Fruit fly (Drosophila melanogaster): Measurements from ENCODE around the gene Rpn2.

Rpn2 gene

DNA sequence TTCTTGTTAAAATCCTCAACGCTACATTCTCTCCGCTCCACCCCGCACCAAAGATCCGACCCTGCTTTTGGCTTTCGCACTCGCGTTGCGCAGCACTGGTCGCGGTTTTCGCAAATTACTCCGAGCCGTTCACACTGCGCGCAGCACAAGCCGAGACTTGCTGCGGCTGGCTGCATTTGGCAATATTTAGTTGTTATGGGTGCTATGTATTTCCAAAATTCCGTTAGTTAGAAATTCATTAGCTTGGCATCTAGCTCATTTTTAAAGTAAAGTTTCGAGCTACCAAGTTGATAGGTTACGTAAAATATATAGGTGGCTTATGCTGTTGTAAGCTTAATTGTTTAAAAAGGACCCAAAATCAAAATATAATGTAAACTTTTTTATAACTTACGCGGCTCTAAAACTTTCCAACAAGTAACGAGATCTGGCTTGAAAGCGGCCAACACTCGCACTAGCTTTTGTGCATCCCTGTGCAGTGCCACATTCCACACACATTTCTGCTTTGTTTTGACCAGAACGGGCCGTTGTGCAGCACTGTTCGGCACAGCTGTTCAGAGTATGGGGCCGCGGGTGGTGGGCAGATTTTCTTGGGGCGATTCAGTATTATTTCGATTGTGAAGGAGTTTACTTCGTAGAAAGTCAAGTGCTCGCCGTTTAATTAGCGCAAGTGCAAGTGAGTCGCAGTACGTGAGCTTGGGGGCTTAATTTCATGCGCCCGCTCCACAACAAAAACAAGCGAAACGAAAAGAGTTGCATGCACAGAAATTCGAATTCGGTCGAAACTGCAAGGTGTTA lies 30.3 kb upstream of the Rpn2 start, which contains the start of the genes yem and Ctl2 (continued):
- no peak for TF ChIP-seq fd85E (GFP tag; optimal IDR thresholded peaks at IDR 0.05)
- TF ChIP-seq CG7368 (GFP tag; optimal IDR thresholded peaks at IDR 0.05), result peak; percentile 39
- peak; percentile 25 for TF ChIP-seq Ets96B (tag; optimal IDR thresholded peaks at IDR 0.05)
- peak; percentile 56 for TF ChIP-seq CG3032 (tag; optimal IDR thresholded peaks at IDR 0.05)
- TF ChIP-seq CG32006 (GFP tag; optimal IDR thresholded peaks at IDR 0.05), result peak; percentile 77
- no peak for TF ChIP-seq fkh (GFP tag; optimal IDR thresholded peaks at IDR 0.05)
- peak; percentile 29 for TF ChIP-seq Eip93F (GFP tag; optimal IDR thresholded peaks at IDR 0.05)
- peak; percentile 62 for TF ChIP-seq CG3919 (GFP tag; optimal IDR thresholded peaks at IDR 0.05)
- TF ChIP-seq eg (GFP tag; IDR thresholded peaks at IDR 0.05), result peak; percentile 39; the same call in 2 of the 3 replicates
- TF ChIP-seq cyc (GFP tag; optimal IDR thresholded peaks at IDR 0.05), result peak; percentile 74
- peak in 1 of 2 experiments; percentile 9 for TF ChIP-seq ss (GFP tag; optimal IDR thresholded peaks at IDR 0.05)
- TF ChIP-seq Met (GFP tag; optimal IDR thresholded peaks at IDR 0.05), result no peak
- no peak for TF ChIP-seq Sox102F (GFP tag; optimal IDR thresholded peaks at IDR 0.05)
- peak; percentile 93 for TF ChIP-seq Sox14 (GFP tag; optimal IDR thresholded peaks at IDR 0.05)
- TF ChIP-seq Blimp-1 (GFP tag; optimal IDR thresholded peaks at IDR 0.05), result no peak
- TF ChIP-seq achi (GFP tag; optimal IDR thresholded peaks at IDR 0.05), result peak; percentile 62
- TF ChIP-seq CG8119 (GFP tag; IDR thresholded peaks at IDR 0.05), result peak; percentile 35; the same call in 1 of the 3 replicates
- peak; percentile 66 for TF ChIP-seq CG6792 (GFP tag; optimal IDR thresholded peaks at IDR 0.05)
- TF ChIP-seq svp (GFP tag), result peak; percentile 95
- TF ChIP-seq CG31627 (GFP tag; optimal IDR thresholded peaks at IDR 0.05), result peak; percentile 82
- TF ChIP-seq Hr39 (GFP tag; optimal IDR thresholded peaks at IDR 0.05), result peak; percentile 81
- TF ChIP-seq CG10631 (GFP tag; optimal IDR thresholded peaks at IDR 0.05), result peak; percentile 77
- no peak for TF ChIP-seq CG6808 (GFP tag; optimal IDR thresholded peaks at IDR 0.05)
- TF ChIP-seq dsx (GFP tag; optimal IDR thresholded peaks at IDR 0.05; ENCODE audit: poor library complexity, severe bottlenecking), result peak; percentile 6
- peak; percentile 49 for TF ChIP-seq CG8319 (GFP tag; optimal IDR thresholded peaks at IDR 0.05)
- peak; percentile 53 for TF ChIP-seq acj6 (GFP tag; optimal IDR thresholded peaks at IDR 0.05)
- peak; percentile 50 for TF ChIP-seq CG11902 (GFP tag; optimal IDR thresholded peaks at IDR 0.05)
- TF ChIP-seq CG9139 (GFP tag; optimal IDR thresholded peaks at IDR 0.05), result no peak
- TF ChIP-seq fd59A (GFP tag; optimal IDR thresholded peaks at IDR 0.05), result peak; percentile 52
- peak; percentile 59 for TF ChIP-seq CG6163 (GFP tag; IDR thresholded peaks at IDR 0.05)

DNA sequence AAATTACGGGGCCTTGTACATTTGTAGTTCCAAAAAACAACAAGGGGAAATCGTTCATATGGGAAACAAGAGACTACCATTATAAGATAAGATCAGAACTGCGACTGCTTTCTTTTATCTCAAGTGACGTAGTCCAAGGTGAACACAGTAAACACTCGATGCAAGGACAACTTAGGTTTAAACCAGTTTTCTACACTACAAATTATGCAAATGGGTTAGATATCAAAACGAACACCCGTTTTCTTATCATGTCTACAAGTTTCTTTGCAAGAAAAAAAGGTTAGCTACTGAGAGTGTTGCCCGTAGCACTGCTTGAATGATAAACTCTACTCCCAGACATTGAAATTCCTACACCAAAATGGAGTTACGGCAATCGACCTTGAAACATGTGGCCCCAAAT lies 29.2 kb upstream of the Rpn2 start:
- peak; percentile 88 for TF ChIP-seq Ets21C (GFP tag; optimal IDR thresholded peaks at IDR 0.05)
- peak; percentile 67 for TF ChIP-seq dsx (GFP tag; optimal IDR thresholded peaks at IDR 0.05; ENCODE audit: poor library complexity, severe bottlenecking)
- peak; percentile 81 for TF ChIP-seq Sox15 (GFP tag; optimal IDR thresholded peaks at IDR 0.05)
- TF ChIP-seq CG8119 (GFP tag; IDR thresholded peaks at IDR 0.05), result peak; percentile 69
- TF ChIP-seq CG8319 (GFP tag; optimal IDR thresholded peaks at IDR 0.05), result peak; percentile 78
- peak; percentile 90 for TF ChIP-seq CG6792 (GFP tag; optimal IDR thresholded peaks at IDR 0.05)
- peak; percentile 93 for TF ChIP-seq Hr39 (GFP tag; optimal IDR thresholded peaks at IDR 0.05)
- TF ChIP-seq Eip78C (GFP tag), result peak; percentile 90
- TF ChIP-seq CG11762 (GFP tag; optimal IDR thresholded peaks at IDR 0.05; ENCODE audit: insufficient read depth), result peak; percentile 52
- peak; percentile 81 for TF ChIP-seq CG10631 (GFP tag; optimal IDR thresholded peaks at IDR 0.05)
- peak; percentile 13 for TF ChIP-seq Blimp-1 (GFP tag; optimal IDR thresholded peaks at IDR 0.05)
- peak; percentile 82 for TF ChIP-seq vri (GFP tag; optimal IDR thresholded peaks at IDR 0.05)
- TF ChIP-seq eg (GFP tag; IDR thresholded peaks at IDR 0.05), result peak; percentile 80
- TF ChIP-seq CG6854 (GFP tag; optimal IDR thresholded peaks at IDR 0.05), result no peak
- no peak for TF ChIP-seq Hr38 (GFP tag; optimal IDR thresholded peaks at IDR 0.05)
- TF ChIP-seq Sox14 (GFP tag; optimal IDR thresholded peaks at IDR 0.05), result peak; percentile 86
- peak; percentile 80 for TF ChIP-seq OdsH (GFP tag; optimal IDR thresholded peaks at IDR 0.05)
- TF ChIP-seq fd59A (GFP tag; optimal IDR thresholded peaks at IDR 0.05), result peak; percentile 63
- no peak for TF ChIP-seq CG9139 (GFP tag; optimal IDR thresholded peaks at IDR 0.05)
- TF ChIP-seq Eip93F (GFP tag; optimal IDR thresholded peaks at IDR 0.05), result peak; percentile 26
- TF ChIP-seq salr (GFP tag; optimal IDR thresholded peaks at IDR 0.05), result peak in 1 of 2 experiments; percentile 68
- peak; percentile 73 for TF ChIP-seq achi (GFP tag; optimal IDR thresholded peaks at IDR 0.05)
- TF ChIP-seq CG3919 (GFP tag; optimal IDR thresholded peaks at IDR 0.05), result peak; percentile 80
- peak; percentile 86 for TF ChIP-seq Sox102F (GFP tag; optimal IDR thresholded peaks at IDR 0.05)
- TF ChIP-seq CG32006 (GFP tag; optimal IDR thresholded peaks at IDR 0.05), result no peak
- TF ChIP-seq CG6808 (GFP tag; optimal IDR thresholded peaks at IDR 0.05), result peak; percentile 58
- no peak for TF ChIP-seq Smox (GFP tag; optimal IDR thresholded peaks at IDR 0.05)
- peak; percentile 88 for TF ChIP-seq Met (GFP tag; optimal IDR thresholded peaks at IDR 0.05)
- TF ChIP-seq fkh (GFP tag; optimal IDR thresholded peaks at IDR 0.05), result no peak
- peak; percentile 89 for TF ChIP-seq esn (GFP tag; optimal IDR thresholded peaks at IDR 0.05)
- no peak for TF ChIP-seq pdm3 (GFP tag; optimal IDR thresholded peaks at IDR 0.05)
- no peak for TF ChIP-seq Hr4 (GFP tag; optimal IDR thresholded peaks at IDR 0.05)
- TF ChIP-seq CG11902 (GFP tag; optimal IDR thresholded peaks at IDR 0.05), result peak; percentile 81
- no peak for TF ChIP-seq CG6276 (GFP tag; optimal IDR thresholded peaks at IDR 0.05)
- TF ChIP-seq CG34406 (GFP tag; optimal IDR thresholded peaks at IDR 0.05), result peak; percentile 76
- TF ChIP-seq svp (GFP tag), result peak; percentile 93
